Worm (Caenorhabditis elegans) whole organism, L1 larva: ENCODE measurements around the gene C29A12.6.

Experiments
- C16A3.4 ChIP-seq: fragments of 150-350 bp; optimal IDR thresholded peaks from 2 replicates; lab custom pipeline; 2014; ENCODE audit warnings: missing biosample characterization, missing genetic modification characterization
- C34B4.2 ChIP-seq: sonication (generic microtip); optimal IDR thresholded peaks from 2 replicates; lab custom pipeline; 2017; ENCODE audit warnings: mild to moderate bottlenecking, missing genetic modification characterization, missing compliant biosample characterization
- aha-1 ChIP-seq: fragments of 150-350 bp; optimal IDR thresholded peaks from 2 replicates; lab custom pipeline; 2014; ENCODE audit warnings: missing biosample characterization, missing genetic modification characterization
- alr-1 ChIP-seq: fragments of 200-800 bp; sonication (Bioruptor generic); optimal IDR thresholded peaks from 2 replicates; lab custom pipeline; 2018; ENCODE audit warnings: borderline replicate concordance, mild to moderate bottlenecking, missing genetic modification characterization, missing compliant biosample characterization
- aly-2 ChIP-seq: fragments of 150-350 bp; optimal IDR thresholded peaks from 2 replicates; lab custom pipeline; 2014; ENCODE audit warnings: missing biosample characterization, missing genetic modification characterization
- ama-1 ChIP-seq: fragments of 150-350 bp; optimal IDR thresholded peaks from 2 replicates; lab custom pipeline; 2014
- blmp-1 ChIP-seq: fragments of 150-350 bp; optimal IDR thresholded peaks from 2 replicates; lab custom pipeline; 2014; ENCODE audit warnings: missing biosample characterization, missing genetic modification characterization
- ceh-82 ChIP-seq, 3 experiments: fragments of 150-350 bp in 1 of 3; sonication (generic microtip) in 2 of 3; optimal IDR thresholded peaks; 2 replicates each; lab custom pipeline; 2014 to 2017; ENCODE audit warnings: missing biosample characterization in 3 of 3, missing genetic modification characterization in 3 of 3
- ceh-90 ChIP-seq: sonication (generic microtip); optimal IDR thresholded peaks from 2 replicates; lab custom pipeline; 2016; ENCODE audit warnings: missing genetic modification characterization, missing compliant biosample characterization
- ces-1 ChIP-seq: fragments of 150-350 bp; optimal IDR thresholded peaks from 2 replicates; lab custom pipeline; 2014; ENCODE audit warnings: missing biosample characterization, missing genetic modification reagents, missing genetic modification characterization
- dpl-1 ChIP-seq, 3 experiments: fragments of 150-350 bp in 2 of 3; sonication (generic microtip) in 1 of 3; optimal IDR thresholded peaks; 2 replicates each; lab custom pipeline; 2014 to 2017; ENCODE audit warnings: missing biosample characterization in 3 of 3, missing genetic modification characterization in 3 of 3, missing genetic modification reagents in 3 of 3
- efl-3 ChIP-seq: fragments of 200-800 bp; sonication (Bioruptor generic); optimal IDR thresholded peaks from 2 replicates; lab custom pipeline; 2018; ENCODE audit warnings: mild to moderate bottlenecking, missing genetic modification characterization, missing compliant biosample characterization
- elt-3 ChIP-seq, 6 experiments: fragments of 150-350 bp in 1 of 6; sonication (generic microtip); optimal IDR thresholded peaks; 2 replicates each; lab custom pipeline; 2017 to 2018; ENCODE audit warnings: missing biosample characterization in 6 of 6, missing genetic modification characterization in 6 of 6, inconsistent platforms in 1 of 6
- fkh-10 ChIP-seq: sonication (generic microtip); optimal IDR thresholded peaks from 2 replicates; lab custom pipeline; 2017; ENCODE audit warnings: missing biosample characterization, missing genetic modification reagents, missing genetic modification characterization
- fkh-4 ChIP-seq: sonication (generic microtip); optimal IDR thresholded peaks from 2 replicates; lab custom pipeline; 2016; ENCODE audit warnings: missing compliant biosample characterization, missing genetic modification characterization, borderline replicate concordance
- hlh-17 ChIP-seq: fragments of 200-800 bp; sonication (Bioruptor generic); optimal IDR thresholded peaks from 2 replicates; lab custom pipeline; 2018; ENCODE audit warnings: missing genetic modification characterization, mild to moderate bottlenecking, missing compliant biosample characterization, moderate library complexity, borderline replicate concordance
- jun-1 ChIP-seq: fragments of 150-350 bp; optimal IDR thresholded peaks from 2 replicates; lab custom pipeline; 2014; ENCODE audit warnings: missing biosample characterization, missing genetic modification reagents, missing genetic modification characterization
- lin-14 ChIP-seq: fragments of 200-800 bp; sonication (Bioruptor generic); optimal IDR thresholded peaks from 2 replicates; lab custom pipeline; 2018; ENCODE audit warnings: mild to moderate bottlenecking, missing genetic modification characterization, moderate library complexity, missing compliant biosample characterization
- lin-15B ChIP-seq: fragments of 150-350 bp; sonication (generic microtip); optimal IDR thresholded peaks from 3 replicates; lab custom pipeline; 2014; ENCODE audit warnings: missing biosample characterization, missing genetic modification characterization
- lin-35 ChIP-seq, 2 experiments: fragments of 150-350 bp; optimal IDR thresholded peaks; 2 replicates each; lab custom pipeline; 2014; ENCODE audit warnings: missing biosample characterization in 2 of 2, missing genetic modification characterization in 2 of 2, missing genetic modification reagents in 2 of 2
- lsy-2 ChIP-seq, 2 experiments: fragments of 150-350 bp; optimal IDR thresholded peaks; 2 replicates each; lab custom pipeline; 2014; ENCODE audit warnings: missing biosample characterization in 2 of 2, missing genetic modification characterization in 2 of 2
- mab-9 ChIP-seq: fragments of 200-800 bp; sonication (Bioruptor generic); IDR thresholded peaks from 2 replicates; pipeline ENCODE4 v1.3.6; 2022; ENCODE audit warnings: missing genetic modification reagents, missing genetic modification characterization, missing compliant biosample characterization
- mdl-1 ChIP-seq, 2 experiments: fragments of 150-350 bp; optimal IDR thresholded peaks; 2 replicates each; lab custom pipeline; 2014 to 2017; ENCODE audit warnings: missing biosample characterization in 2 of 2, missing genetic modification characterization in 2 of 2, inconsistent platforms in 1 of 2
- nhr-12 ChIP-seq: sonication (generic microtip); optimal IDR thresholded peaks from 2 replicates; lab custom pipeline; 2017; ENCODE audit warnings: missing biosample characterization, missing genetic modification characterization
- nhr-47 ChIP-seq: sonication (generic microtip); optimal IDR thresholded peaks from 2 replicates; lab custom pipeline; 2016; ENCODE audit warnings: mild to moderate bottlenecking, missing genetic modification characterization, moderate library complexity, missing compliant biosample characterization
- nhr-71 ChIP-seq: sonication (generic microtip); optimal IDR thresholded peaks from 2 replicates; lab custom pipeline; 2016; ENCODE audit warnings: mild to moderate bottlenecking, missing genetic modification characterization, moderate library complexity, missing compliant biosample characterization
- nhr-77 ChIP-seq: fragments of 150-350 bp; optimal IDR thresholded peaks from 2 replicates; lab custom pipeline; 2014; ENCODE audit warnings: missing biosample characterization, missing genetic modification characterization
- nhr-85 ChIP-seq: sonication (generic microtip); peaks from one replicate; lab custom pipeline; 2016; ENCODE audit warnings: missing genetic modification characterization, inconsistent platforms, missing compliant biosample characterization
- pax-3 ChIP-seq: fragments of 200-800 bp; sonication (Bioruptor generic); optimal IDR thresholded peaks from 2 replicates; lab custom pipeline; 2018; ENCODE audit warnings: mild to moderate bottlenecking, missing genetic modification characterization, moderate library complexity, missing compliant biosample characterization
- pqm-1 ChIP-seq: sonication (generic microtip); optimal IDR thresholded peaks from 3 replicates; lab custom pipeline; 2017; ENCODE audit warnings: missing biosample characterization, missing genetic modification characterization
- snu-23 ChIP-seq: sonication (generic microtip); optimal IDR thresholded peaks from 2 replicates; lab custom pipeline; 2016; ENCODE audit warnings: missing genetic modification characterization, missing compliant biosample characterization
- sptf-1 ChIP-seq: fragments of 150-350 bp; optimal IDR thresholded peaks from 2 replicates; lab custom pipeline; 2014; ENCODE audit warnings: missing biosample characterization, missing genetic modification characterization
- swsn-7 ChIP-seq: sonication (generic microtip); optimal IDR thresholded peaks from 2 replicates; lab custom pipeline; 2016; ENCODE audit warnings: missing genetic modification characterization, missing compliant biosample characterization
- tbx-2 ChIP-seq: sonication (generic microtip); optimal IDR thresholded peaks from 2 replicates; lab custom pipeline; 2016; ENCODE audit warnings: missing genetic modification characterization, missing compliant biosample characterization
- unc-30 ChIP-seq: sonication (generic microtip); optimal IDR thresholded peaks from 2 replicates; lab custom pipeline; 2017; ENCODE audit warnings: missing biosample characterization, missing genetic modification characterization
- unc-62 ChIP-seq: fragments of 150-350 bp; optimal IDR thresholded peaks from 2 replicates; lab custom pipeline; 2014; ENCODE audit warnings: missing biosample characterization, missing genetic modification reagents, missing genetic modification characterization
- vab-15 ChIP-seq: sonication (generic microtip); optimal IDR thresholded peaks from 2 replicates; lab custom pipeline; 2017; ENCODE audit warnings: missing genotype, mild to moderate bottlenecking, missing genetic modification characterization, missing compliant biosample characterization
- xbp-1 ChIP-seq: sonication (generic microtip); optimal IDR thresholded peaks from 2 replicates; lab custom pipeline; 2016; ENCODE audit warnings: missing genetic modification characterization, missing compliant biosample characterization

C29A12.6 gene

ce11 chrV:10877808-10878600 is 31.0 kb downstream of the C29A12.6 start (continued):
- TF ChIP-seq lin-35 (GFP tag; optimal IDR thresholded peaks at IDR 0.05; lab: Kevin White, UChicago), result no peak
- TF ChIP-seq ceh-82 (tag; optimal IDR thresholded peaks at IDR 0.05; lab: Kevin White, UChicago), result no peak
- no peak for TF ChIP-seq fkh-4 (tag; lab: Kevin White, UChicago)
- peak in 1 of 2 experiments; percentile 0 for TF ChIP-seq lsy-2 (tag; optimal IDR thresholded peaks at IDR 0.05; lab: Kevin White, UChicago)
- no peak for TF ChIP-seq sptf-1 (tag; lab: Kevin White, UChicago)
- no peak for TF ChIP-seq mab-9 (GFP tag; lab: Robert Waterston, UW)
- no peak for TF ChIP-seq xbp-1
- no peak for TF ChIP-seq snu-23
- no peak for TF ChIP-seq nhr-71 (tag; lab: Kevin White, UChicago)
- TF ChIP-seq tbx-2 (tag; lab: Kevin White, UChicago), result no peak
- peak; percentile 96 for TF ChIP-seq blmp-1 (tag; lab: Kevin White, UChicago)
- TF ChIP-seq nhr-12, result no peak
- TF ChIP-seq jun-1, result no peak
- TF ChIP-seq pax-3 (tag; lab: Kevin White, UChicago), result no peak
- TF ChIP-seq unc-62 (GFP tag; lab: Kevin White, UChicago), result no peak
- TF ChIP-seq unc-30 (tag; lab: Kevin White, UChicago), result no peak
- no peak for TF ChIP-seq dpl-1 (GFP tag; optimal IDR thresholded peaks at IDR 0.05; lab: Kevin White, UChicago)
- TF ChIP-seq nhr-85, result peak; percentile 73
- no peak for TF ChIP-seq nhr-77 (tag; lab: Kevin White, UChicago)
- TF ChIP-seq lin-15B, result no peak
- no peak for TF ChIP-seq swsn-7 (tag; lab: Kevin White, UChicago)
- no peak for TF ChIP-seq aly-2 (tag; lab: Kevin White, UChicago)
- TF ChIP-seq ceh-90 (tag; lab: Kevin White, UChicago), result no peak
- TF ChIP-seq, all 84 proteins: peak for 9

ce11 chrV:10880138-10880882 is 33.3 kb downstream of the C29A12.6 start, which contains the start of gene F32D8.1:
Gene F32D8.1, plus strand, starts transcription at chrV:10880832.
- TF ChIP-seq lin-14 (peak; percentile 2), vab-15 (tag; lab: Kevin White, UChicago) (no peak)

- TF ChIP-seq nhr-85 (no peak), aha-1 (tag; lab: Kevin White, UChicago) (no peak), pqm-1 (tag; lab: Kevin White, UChicago) (no peak)
These were observed 36.5 kb downstream of the C29A12.6 start, which contains the start of gene F32D8.2 for ce11 chrV:10883478-10883877. Gene F32D8.2, plus strand, starts transcription at chrV:10883778.

- TF ChIP-seq C34B4.2 (tag; lab: Kevin White, UChicago), result no peak
- TF ChIP-seq blmp-1 (tag; lab: Kevin White, UChicago), result peak; percentile 98
- no peak for TF ChIP-seq alr-1 (tag; lab: Kevin White, UChicago)
- TF ChIP-seq swsn-7 (tag; lab: Kevin White, UChicago), result no peak
- no peak for TF ChIP-seq fkh-10 (GFP tag; lab: Kevin White, UChicago)
- no peak for TF ChIP-seq C16A3.4 (tag; lab: Kevin White, UChicago)
- no peak for TF ChIP-seq mdl-1 (tag; optimal IDR thresholded peaks at IDR 0.05; lab: Kevin White, UChicago)
- TF ChIP-seq nhr-47 (tag; lab: Kevin White, UChicago), result no peak
- TF ChIP-seq snu-23, result no peak
- TF ChIP-seq elt-3 (tag; optimal IDR thresholded peaks at IDR 0.05; lab: Kevin White, UChicago), result peak in 1 of 6 experiments; percentile 36
- TF ChIP-seq pqm-1 (tag; lab: Kevin White, UChicago), result no peak
- no peak for TF ChIP-seq unc-62 (GFP tag; lab: Kevin White, UChicago)
- no peak for TF ChIP-seq ceh-82 (tag; optimal IDR thresholded peaks at IDR 0.05; lab: Kevin White, UChicago)
- no peak for TF ChIP-seq ama-1 (lab: Kevin White, UChicago)
- TF ChIP-seq nhr-77 (tag; lab: Kevin White, UChicago), result no peak
- TF ChIP-seq lin-14, result peak; percentile 46
- no peak for TF ChIP-seq aly-2 (tag; lab: Kevin White, UChicago)
- TF ChIP-seq efl-3 (GFP tag; lab: Kevin White, UChicago), result no peak
- TF ChIP-seq vab-15 (tag; lab: Kevin White, UChicago), result no peak
- no peak for TF ChIP-seq ces-1
- TF ChIP-seq hlh-17 (GFP tag; lab: Kevin White, UChicago), result no peak
- TF ChIP-seq, all 84 proteins: peak for 3
These were observed 39.5 kb downstream of the C29A12.6 start, which contains the start of gene F32D8.3 for ce11 chrV:10886405-10886887. Gene F32D8.3, plus strand, starts transcription at chrV:10886837.
